Fruit fly (Drosophila melanogaster) whole organism, prepupa: ENCODE results near the gene Sarm.

Experiments
- CG10631 ChIP-seq: fragments of 200-800 bp; sonication (Bioruptor generic); optimal IDR thresholded peaks from 2 replicates; lab custom pipeline; 2016; ENCODE audit warnings: missing biosample characterization, missing genetic modification characterization
- CG10669 ChIP-seq: fragments of 200-800 bp; sonication (Bioruptor generic); optimal IDR thresholded peaks from 3 replicates; lab custom pipeline; 2018; ENCODE audit warnings: missing biosample characterization, mild to moderate bottlenecking, missing genetic modification characterization, moderate library complexity
- CG11294 ChIP-seq: fragments of 200-800 bp; sonication (Bioruptor generic); IDR thresholded peaks from 2 replicates; pipeline ENCODE4 v1.3.6; 2022; ENCODE audit warnings: missing biosample characterization, missing genetic modification characterization
- CG11762 ChIP-seq: fragments of 200-800 bp; sonication (Bioruptor generic); optimal IDR thresholded peaks from 3 replicates; lab custom pipeline; 2016; ENCODE audit warnings: missing biosample characterization, missing genetic modification characterization; ENCODE audit not compliant: insufficient read depth
- CG15336 ChIP-seq: fragments of 200-800 bp; sonication (Bioruptor generic); IDR thresholded peaks from 2 replicates; pipeline ENCODE4 v1.3.6; 2022; ENCODE audit warnings: missing biosample characterization, missing genetic modification characterization
- CG3032 ChIP-seq: fragments of 200-800 bp; optimal IDR thresholded peaks from 2 replicates; lab custom pipeline; 2019; ENCODE audit warnings: missing biosample characterization, mild to moderate bottlenecking, missing genetic modification characterization, moderate library complexity
- CG34406 ChIP-seq: fragments of 200-800 bp; sonication (Bioruptor generic); optimal IDR thresholded peaks from 3 replicates; lab custom pipeline; 2016; ENCODE audit warnings: missing biosample characterization, missing genetic modification characterization
- CG3919 ChIP-seq: fragments of 200-800 bp; sonication (Bioruptor generic); optimal IDR thresholded peaks from 3 replicates; lab custom pipeline; 2016; ENCODE audit warnings: missing biosample characterization, missing genetic modification characterization
- CG4318 ChIP-seq: fragments of 200-800 bp; sonication (Bioruptor generic); optimal IDR thresholded peaks from 3 replicates; lab custom pipeline; 2017; ENCODE audit warnings: missing biosample characterization, mild to moderate bottlenecking, missing genetic modification characterization
- CG6792 ChIP-seq: fragments of 200-800 bp; sonication (Bioruptor generic); optimal IDR thresholded peaks from 3 replicates; lab custom pipeline; 2016; ENCODE audit warnings: missing biosample characterization, missing genetic modification characterization
- CG6808 ChIP-seq: fragments of 200-800 bp; sonication (Bioruptor generic); optimal IDR thresholded peaks from 3 replicates; lab custom pipeline; 2017; ENCODE audit warnings: missing biosample characterization, missing genetic modification characterization, mild to moderate bottlenecking, moderate library complexity, missing genetic modification reagents
- CG6854 ChIP-seq: fragments of 200-800 bp; sonication (Bioruptor generic); optimal IDR thresholded peaks from 2 replicates; lab custom pipeline; 2017; ENCODE audit warnings: missing biosample characterization, mild to moderate bottlenecking, missing genetic modification characterization
- CG7368 ChIP-seq: fragments of 200-800 bp; sonication (Bioruptor generic); optimal IDR thresholded peaks from 3 replicates; lab custom pipeline; 2016; ENCODE audit warnings: missing biosample characterization, missing genetic modification characterization
- CG8119 ChIP-seq: fragments of 200-800 bp; sonication (Bioruptor generic); IDR thresholded peaks from 3 replicates; pipeline ENCODE4 v1.3.6; 2022; ENCODE audit warnings: missing biosample characterization, missing genetic modification characterization
- CG8319 ChIP-seq: fragments of 200-800 bp; sonication (Bioruptor generic); optimal IDR thresholded peaks from 3 replicates; lab custom pipeline; 2016; ENCODE audit warnings: missing biosample characterization, missing genetic modification characterization
- CG8632 ChIP-seq: fragments of 200-800 bp; sonication (Bioruptor generic); optimal IDR thresholded peaks from 3 replicates; lab custom pipeline; 2016; ENCODE audit warnings: missing biosample characterization, missing genetic modification characterization
- CG9139 ChIP-seq: fragments of 200-800 bp; sonication (Bioruptor generic); optimal IDR thresholded peaks from 3 replicates; lab custom pipeline; 2017; ENCODE audit warnings: missing biosample characterization, mild to moderate bottlenecking, missing genetic modification characterization
- Eip75B ChIP-seq: fragments of 200-800 bp; sonication (Bioruptor generic); optimal IDR thresholded peaks from 3 replicates; lab custom pipeline; 2016; ENCODE audit warnings: missing biosample characterization, missing genetic modification characterization
- Eip78C ChIP-seq: fragments of 200-800 bp; sonication (Bioruptor generic); peaks from one replicate; lab custom pipeline; 2016; ENCODE audit warnings: missing biosample characterization, missing genetic modification characterization
- Eip93F ChIP-seq: fragments of 200-800 bp; sonication (Bioruptor generic); optimal IDR thresholded peaks from 2 replicates; lab custom pipeline; 2016; ENCODE audit warnings: missing biosample characterization, mild to moderate bottlenecking, missing genetic modification characterization
- Ets21C ChIP-seq: fragments of 200-800 bp; sonication (Bioruptor generic); optimal IDR thresholded peaks from 3 replicates; lab custom pipeline; 2016; ENCODE audit warnings: missing biosample characterization, missing genetic modification characterization
- Ets96B ChIP-seq: fragments of 200-800 bp; optimal IDR thresholded peaks from 2 replicates; lab custom pipeline; 2019; ENCODE audit warnings: missing biosample characterization, mild to moderate bottlenecking, missing genetic modification characterization, moderate library complexity
- Gug ChIP-seq: fragments of 200-800 bp; sonication (Bioruptor generic); IDR thresholded peaks from 2 replicates; pipeline ENCODE4 v1.3.6; 2022; ENCODE audit warnings: missing biosample characterization, missing genetic modification characterization
- Hr38 ChIP-seq: sonication (Bioruptor generic); optimal IDR thresholded peaks from 2 replicates; lab custom pipeline; 2016; ENCODE audit warnings: missing biosample characterization, missing genetic modification characterization
- Hr39 ChIP-seq: fragments of 200-800 bp; sonication (Bioruptor generic); optimal IDR thresholded peaks from 2 replicates; lab custom pipeline; 2016; ENCODE audit warnings: missing biosample characterization, missing genetic modification characterization
- Hr4 ChIP-seq: fragments of 200-800 bp; sonication (Bioruptor generic); optimal IDR thresholded peaks from 3 replicates; lab custom pipeline; 2016; ENCODE audit warnings: missing biosample characterization, missing genetic modification characterization
- Met ChIP-seq: fragments of 200-800 bp; sonication (Bioruptor generic); optimal IDR thresholded peaks from 3 replicates; lab custom pipeline; 2016; ENCODE audit warnings: missing biosample characterization, missing genetic modification characterization
- OdsH ChIP-seq: fragments of 200-800 bp; sonication (Bioruptor generic); optimal IDR thresholded peaks from 3 replicates; lab custom pipeline; 2016; ENCODE audit warnings: missing biosample characterization, missing genetic modification characterization
- Smox ChIP-seq: fragments of 200-800 bp; sonication (Bioruptor generic); optimal IDR thresholded peaks from 3 replicates; lab custom pipeline; 2016; ENCODE audit warnings: missing biosample characterization, missing genetic modification characterization
- Sox102F ChIP-seq: fragments of 200-800 bp; sonication (Bioruptor generic); optimal IDR thresholded peaks from 2 replicates; lab custom pipeline; 2016; ENCODE audit warnings: missing biosample characterization, mild to moderate bottlenecking, missing genetic modification characterization
- acj6 ChIP-seq: fragments of 200-800 bp; sonication (Bioruptor generic); optimal IDR thresholded peaks from 3 replicates; lab custom pipeline; 2016; ENCODE audit warnings: missing biosample characterization, missing genetic modification characterization
- cyc ChIP-seq: fragments of 200-800 bp; sonication (Bioruptor generic); optimal IDR thresholded peaks from 3 replicates; lab custom pipeline; 2016; ENCODE audit warnings: missing biosample characterization, missing genetic modification characterization
- dsx ChIP-seq: fragments of 200-800 bp; optimal IDR thresholded peaks from 3 replicates; lab custom pipeline; 2019; ENCODE audit warnings: missing biosample characterization, mild to moderate bottlenecking, missing genetic modification characterization, moderate library complexity; ENCODE audit not compliant: poor library complexity, severe bottlenecking
- eg ChIP-seq: fragments of 200-800 bp; sonication (Bioruptor generic); IDR thresholded peaks from 3 replicates; pipeline ENCODE4 v1.3.6; 2022; ENCODE audit warnings: missing biosample characterization, missing genetic modification characterization
- esn ChIP-seq: fragments of 200-800 bp; sonication (Bioruptor generic); optimal IDR thresholded peaks from 2 replicates; lab custom pipeline; 2016; ENCODE audit warnings: missing biosample characterization, mild to moderate bottlenecking, missing genetic modification characterization, moderate library complexity
- fd59A ChIP-seq: fragments of 200-800 bp; sonication (Bioruptor generic); optimal IDR thresholded peaks from 2 replicates; lab custom pipeline; 2017; ENCODE audit warnings: missing biosample characterization, mild to moderate bottlenecking, missing genetic modification characterization, missing genetic modification reagents
- fkh ChIP-seq: fragments of 200-800 bp; sonication (Bioruptor generic); optimal IDR thresholded peaks from 3 replicates; lab custom pipeline; 2017; ENCODE audit warnings: missing biosample characterization, mild to moderate bottlenecking, missing genetic modification characterization, moderate library complexity
- lz ChIP-seq: fragments of 200-800 bp; sonication (Bioruptor generic); optimal IDR thresholded peaks from 3 replicates; lab custom pipeline; 2016; ENCODE audit warnings: missing biosample characterization, missing genetic modification characterization
- net ChIP-seq: fragments of 200-800 bp; sonication (Bioruptor generic); optimal IDR thresholded peaks from 3 replicates; lab custom pipeline; 2016; ENCODE audit warnings: missing biosample characterization, missing genetic modification characterization
- pdm3 ChIP-seq: fragments of 200-800 bp; sonication (Bioruptor generic); optimal IDR thresholded peaks from 3 replicates; lab custom pipeline; 2016; ENCODE audit warnings: missing biosample characterization, missing genetic modification characterization
- salr ChIP-seq, 2 experiments: fragments of 200-800 bp; sonication (Bioruptor generic); optimal IDR thresholded peaks; 3 replicates each; lab custom pipeline; 2016 to 2018; ENCODE audit warnings: missing biosample characterization in 2 of 2, missing genetic modification characterization in 2 of 2, mild to moderate bottlenecking in 1 of 2
- spab ChIP-seq: fragments of 200-800 bp; sonication (Bioruptor generic); optimal IDR thresholded peaks from 2 replicates; lab custom pipeline; 2017; ENCODE audit warnings: missing biosample characterization, mild to moderate bottlenecking, missing genetic modification characterization, missing genetic modification reagents
- ss ChIP-seq, 2 experiments: fragments of 200-800 bp; sonication (Bioruptor generic); optimal IDR thresholded peaks; 2 replicates in 1 of 2; 3 replicates in 1 of 2; lab custom pipeline; 2017 to 2018; ENCODE audit warnings: mild to moderate bottlenecking in 2 of 2, missing biosample characterization in 2 of 2, missing genetic modification characterization in 2 of 2, moderate library complexity in 1 of 2
- svp ChIP-seq: fragments of 200-800 bp; sonication (Bioruptor generic); peaks from one replicate; lab custom pipeline; 2016; ENCODE audit warnings: missing biosample characterization, missing genetic modification characterization

Gene Sarm

dm6 chr3L:8153206-8153996 lies 89.7 kb downstream of the Sarm start (continued):
- peak; percentile 53 for TF ChIP-seq CG3032
- no peak for TF ChIP-seq Eip93F (GFP tag; lab: Kevin White, UChicago)
- TF ChIP-seq CG7368 (GFP tag; lab: Kevin White, UChicago), result peak; percentile 72
- peak; percentile 65 for TF ChIP-seq fd59A (GFP tag; lab: Kevin White, UChicago)
- peak; percentile 81 for TF ChIP-seq acj6 (GFP tag; lab: Kevin White, UChicago)
- TF ChIP-seq fkh (GFP tag; lab: Kevin White, UChicago), result no peak
- peak; percentile 2 for TF ChIP-seq dsx
- TF ChIP-seq Met (GFP tag; lab: Kevin White, UChicago), result peak; percentile 62
- peak; percentile 96 for TF ChIP-seq eg (GFP tag; lab: Robert Waterston, UW)

- TF ChIP-seq svp (GFP tag; lab: Kevin White, UChicago), result no peak
- peak; percentile 18 for TF ChIP-seq spab (GFP tag; lab: Kevin White, UChicago)
- TF ChIP-seq CG6854 (GFP tag; lab: Kevin White, UChicago), result no peak
- peak; percentile 36 for TF ChIP-seq CG9139
- peak; percentile 18 for TF ChIP-seq Eip78C
- peak; percentile 37; the same call in 1 of the 2 replicates for TF ChIP-seq CG15336
- peak; percentile 9 for TF ChIP-seq CG10669 (GFP tag; lab: Kevin White, UChicago)
- peak; percentile 10 for TF ChIP-seq CG8632
- peak; percentile 41 for TF ChIP-seq CG6808
- no peak for TF ChIP-seq Sox102F (GFP tag; lab: Kevin White, UChicago)
- peak in 1 of 2 experiments; percentile 36 for TF ChIP-seq ss (GFP tag; optimal IDR thresholded peaks at IDR 0.05; lab: Kevin White, UChicago)
These were observed 90.9 kb downstream of the Sarm start for dm6 chr3L:8154544-8154943.

- TF ChIP-seq ss (GFP tag; optimal IDR thresholded peaks at IDR 0.05; lab: Kevin White, UChicago) (no peak), OdsH (GFP tag; lab: Kevin White, UChicago) (no peak), Hr4 (GFP tag; lab: Kevin White, UChicago) (no peak), Hr39 (GFP tag; lab: Kevin White, UChicago) (no peak), CG6792 (GFP tag; lab: Kevin White, UChicago) (no peak)
These were observed 91.7 kb downstream of the Sarm start for dm6 chr3L:8155324-8155723.

- TF ChIP-seq lz (GFP tag; lab: Kevin White, UChicago) (peak; percentile 23), ss (GFP tag; optimal IDR thresholded peaks at IDR 0.05; lab: Kevin White, UChicago) (peak in 1 of 2 experiments; percentile 22), CG6854 (GFP tag; lab: Kevin White, UChicago) (no peak), CG3919 (GFP tag; lab: Kevin White, UChicago) (peak; percentile 42), spab (GFP tag; lab: Kevin White, UChicago) (no peak), CG8119 (GFP tag; lab: Robert Waterston, UW) (no peak), salr (GFP tag; optimal IDR thresholded peaks at IDR 0.05; lab: Kevin White, UChicago) (no peak), Ets21C (GFP tag; lab: Kevin White, UChicago) (no peak), CG10631 (no peak), acj6 (GFP tag; lab: Kevin White, UChicago) (peak; percentile 28), CG34406 (GFP tag; lab: Kevin White, UChicago) (peak; percentile 45), CG7368 (GFP tag; lab: Kevin White, UChicago) (no peak), CG9139 (no peak), esn (peak; percentile 21), pdm3 (GFP tag; lab: Kevin White, UChicago) (peak; percentile 31), fkh (GFP tag; lab: Kevin White, UChicago) (no peak), cyc (peak; percentile 11), CG11762 (no peak), CG6808 (no peak), CG8319 (GFP tag; lab: Kevin White, UChicago) (no peak), Hr39 (GFP tag; lab: Kevin White, UChicago) (no peak), CG11294 (no peak), net (GFP tag; lab: Kevin White, UChicago) (peak; percentile 15), Smox (GFP tag; lab: Kevin White, UChicago) (peak; percentile 12), CG4318 (GFP tag; lab: Kevin White, UChicago) (no peak), Eip75B (GFP tag; lab: Kevin White, UChicago) (no peak), Ets96B (tag; lab: Kevin White, UChicago) (peak; percentile 1), Hr38 (GFP tag; lab: Kevin White, UChicago) (no peak), Gug (no peak)
These were observed 92.5 kb downstream of the Sarm start for dm6 chr3L:8156199-8156598.
